Fruit fly (Drosophila melanogaster) whole organism, prepupa: ENCODE data around the gene CG31019.

Experiments used
- Blimp-1 ChIP-seq: fragments of 200-800 bp; sonication (Bioruptor generic); optimal IDR thresholded peaks from 3 replicates; lab custom pipeline; 2017; ENCODE audit warnings: missing biosample characterization, missing genetic modification characterization, mild to moderate bottlenecking, moderate library complexity, missing genetic modification reagents
- CG10631 ChIP-seq: fragments of 200-800 bp; sonication (Bioruptor generic); optimal IDR thresholded peaks from 2 replicates; lab custom pipeline; 2016; ENCODE audit warnings: missing biosample characterization, missing genetic modification characterization
- CG10669 ChIP-seq: fragments of 200-800 bp; sonication (Bioruptor generic); optimal IDR thresholded peaks from 3 replicates; lab custom pipeline; 2018; ENCODE audit warnings: missing biosample characterization, mild to moderate bottlenecking, missing genetic modification characterization, moderate library complexity
- CG11294 ChIP-seq: fragments of 200-800 bp; sonication (Bioruptor generic); IDR thresholded peaks from 2 replicates; pipeline ENCODE4 v1.3.6; 2022; ENCODE audit warnings: missing biosample characterization, missing genetic modification characterization
- CG11762 ChIP-seq: fragments of 200-800 bp; sonication (Bioruptor generic); optimal IDR thresholded peaks from 3 replicates; lab custom pipeline; 2016; ENCODE audit warnings: missing biosample characterization, missing genetic modification characterization; ENCODE audit not compliant: insufficient read depth
- CG11902 ChIP-seq: fragments of 200-800 bp; sonication (Bioruptor generic); optimal IDR thresholded peaks from 3 replicates; lab custom pipeline; 2016; ENCODE audit warnings: missing biosample characterization, missing genetic modification characterization
- CG15336 ChIP-seq: fragments of 200-800 bp; sonication (Bioruptor generic); IDR thresholded peaks from 2 replicates; pipeline ENCODE4 v1.3.6; 2022; ENCODE audit warnings: missing biosample characterization, missing genetic modification characterization
- CG1621 ChIP-seq: fragments of 200-800 bp; sonication (Bioruptor generic); optimal IDR thresholded peaks from 3 replicates; lab custom pipeline; 2018; ENCODE audit warnings: missing biosample characterization, mild to moderate bottlenecking, missing genetic modification characterization
- CG16779 ChIP-seq: fragments of 200-800 bp; sonication (Bioruptor generic); optimal IDR thresholded peaks from 3 replicates; lab custom pipeline; 2017; ENCODE audit warnings: missing biosample characterization, mild to moderate bottlenecking, missing genetic modification characterization
- CG31627 ChIP-seq: fragments of 200-800 bp; sonication (Bioruptor generic); optimal IDR thresholded peaks from 3 replicates; lab custom pipeline; 2016; ENCODE audit warnings: missing biosample characterization, missing genetic modification characterization
- CG32006 ChIP-seq: fragments of 200-800 bp; sonication (Bioruptor generic); optimal IDR thresholded peaks from 3 replicates; lab custom pipeline; 2017; ENCODE audit warnings: missing biosample characterization, mild to moderate bottlenecking, missing genetic modification characterization
- CG3919 ChIP-seq: fragments of 200-800 bp; sonication (Bioruptor generic); optimal IDR thresholded peaks from 3 replicates; lab custom pipeline; 2016; ENCODE audit warnings: missing biosample characterization, missing genetic modification characterization
- CG4318 ChIP-seq: fragments of 200-800 bp; sonication (Bioruptor generic); optimal IDR thresholded peaks from 3 replicates; lab custom pipeline; 2017; ENCODE audit warnings: missing biosample characterization, mild to moderate bottlenecking, missing genetic modification characterization
- CG6163 ChIP-seq: fragments of 200-800 bp; sonication (Bioruptor generic); IDR thresholded peaks from 3 replicates; pipeline ENCODE4 v1.3.6; 2022; ENCODE audit warnings: missing biosample characterization, missing genetic modification characterization
- CG6276 ChIP-seq: fragments of 200-800 bp; sonication (Bioruptor generic); optimal IDR thresholded peaks from 2 replicates; lab custom pipeline; 2017; ENCODE audit warnings: missing biosample characterization, mild to moderate bottlenecking, missing genetic modification characterization
- CG6792 ChIP-seq: fragments of 200-800 bp; sonication (Bioruptor generic); optimal IDR thresholded peaks from 3 replicates; lab custom pipeline; 2016; ENCODE audit warnings: missing biosample characterization, missing genetic modification characterization
- CG6808 ChIP-seq: fragments of 200-800 bp; sonication (Bioruptor generic); optimal IDR thresholded peaks from 3 replicates; lab custom pipeline; 2017; ENCODE audit warnings: missing biosample characterization, missing genetic modification characterization, mild to moderate bottlenecking, moderate library complexity, missing genetic modification reagents
- CG7368 ChIP-seq: fragments of 200-800 bp; sonication (Bioruptor generic); optimal IDR thresholded peaks from 3 replicates; lab custom pipeline; 2016; ENCODE audit warnings: missing biosample characterization, missing genetic modification characterization
- CG8119 ChIP-seq: fragments of 200-800 bp; sonication (Bioruptor generic); IDR thresholded peaks from 3 replicates; pipeline ENCODE4 v1.3.6; 2022; ENCODE audit warnings: missing biosample characterization, missing genetic modification characterization
- CG8319 ChIP-seq: fragments of 200-800 bp; sonication (Bioruptor generic); optimal IDR thresholded peaks from 3 replicates; lab custom pipeline; 2016; ENCODE audit warnings: missing biosample characterization, missing genetic modification characterization
- CG8632 ChIP-seq: fragments of 200-800 bp; sonication (Bioruptor generic); optimal IDR thresholded peaks from 3 replicates; lab custom pipeline; 2016; ENCODE audit warnings: missing biosample characterization, missing genetic modification characterization
- Eip78C ChIP-seq: fragments of 200-800 bp; sonication (Bioruptor generic); peaks from one replicate; lab custom pipeline; 2016; ENCODE audit warnings: missing biosample characterization, missing genetic modification characterization
- Eip93F ChIP-seq: fragments of 200-800 bp; sonication (Bioruptor generic); optimal IDR thresholded peaks from 2 replicates; lab custom pipeline; 2016; ENCODE audit warnings: missing biosample characterization, mild to moderate bottlenecking, missing genetic modification characterization
- Ets21C ChIP-seq: fragments of 200-800 bp; sonication (Bioruptor generic); optimal IDR thresholded peaks from 3 replicates; lab custom pipeline; 2016; ENCODE audit warnings: missing biosample characterization, missing genetic modification characterization
- Gug ChIP-seq: fragments of 200-800 bp; sonication (Bioruptor generic); IDR thresholded peaks from 2 replicates; pipeline ENCODE4 v1.3.6; 2022; ENCODE audit warnings: missing biosample characterization, missing genetic modification characterization
- Hr38 ChIP-seq: sonication (Bioruptor generic); optimal IDR thresholded peaks from 2 replicates; lab custom pipeline; 2016; ENCODE audit warnings: missing biosample characterization, missing genetic modification characterization
- Hr39 ChIP-seq: fragments of 200-800 bp; sonication (Bioruptor generic); optimal IDR thresholded peaks from 2 replicates; lab custom pipeline; 2016; ENCODE audit warnings: missing biosample characterization, missing genetic modification characterization
- Hr4 ChIP-seq: fragments of 200-800 bp; sonication (Bioruptor generic); optimal IDR thresholded peaks from 3 replicates; lab custom pipeline; 2016; ENCODE audit warnings: missing biosample characterization, missing genetic modification characterization
- Lpt ChIP-seq: fragments of 200-800 bp; sonication (Bioruptor generic); optimal IDR thresholded peaks from 3 replicates; lab custom pipeline; 2016; ENCODE audit warnings: missing biosample characterization, missing genetic modification characterization
- Sox14 ChIP-seq: fragments of 200-800 bp; sonication (Bioruptor generic); optimal IDR thresholded peaks from 3 replicates; lab custom pipeline; 2016; ENCODE audit warnings: missing biosample characterization, missing genetic modification characterization
- Sox15 ChIP-seq: fragments of 200-800 bp; sonication (Bioruptor generic); optimal IDR thresholded peaks from 3 replicates; lab custom pipeline; 2016; ENCODE audit warnings: missing biosample characterization, missing genetic modification characterization
- achi ChIP-seq: fragments of 200-800 bp; sonication (Bioruptor generic); optimal IDR thresholded peaks from 3 replicates; lab custom pipeline; 2016; ENCODE audit warnings: missing biosample characterization, missing genetic modification characterization
- acj6 ChIP-seq: fragments of 200-800 bp; sonication (Bioruptor generic); optimal IDR thresholded peaks from 3 replicates; lab custom pipeline; 2016; ENCODE audit warnings: missing biosample characterization, missing genetic modification characterization
- cyc ChIP-seq: fragments of 200-800 bp; sonication (Bioruptor generic); optimal IDR thresholded peaks from 3 replicates; lab custom pipeline; 2016; ENCODE audit warnings: missing biosample characterization, missing genetic modification characterization
- dac ChIP-seq: fragments of 200-800 bp; sonication (Bioruptor generic); optimal IDR thresholded peaks from 2 replicates; lab custom pipeline; 2017; ENCODE audit warnings: missing biosample characterization, mild to moderate bottlenecking, missing genetic modification characterization
- eg ChIP-seq: fragments of 200-800 bp; sonication (Bioruptor generic); IDR thresholded peaks from 3 replicates; pipeline ENCODE4 v1.3.6; 2022; ENCODE audit warnings: missing biosample characterization, missing genetic modification characterization
- fd59A ChIP-seq: fragments of 200-800 bp; sonication (Bioruptor generic); optimal IDR thresholded peaks from 2 replicates; lab custom pipeline; 2017; ENCODE audit warnings: missing biosample characterization, mild to moderate bottlenecking, missing genetic modification characterization, missing genetic modification reagents
- fd85E ChIP-seq: fragments of 200-800 bp; sonication (Bioruptor generic); optimal IDR thresholded peaks from 3 replicates; lab custom pipeline; 2016; ENCODE audit warnings: missing biosample characterization, missing genetic modification characterization
- fkh ChIP-seq: fragments of 200-800 bp; sonication (Bioruptor generic); optimal IDR thresholded peaks from 3 replicates; lab custom pipeline; 2017; ENCODE audit warnings: missing biosample characterization, mild to moderate bottlenecking, missing genetic modification characterization, moderate library complexity
- lz ChIP-seq: fragments of 200-800 bp; sonication (Bioruptor generic); optimal IDR thresholded peaks from 3 replicates; lab custom pipeline; 2016; ENCODE audit warnings: missing biosample characterization, missing genetic modification characterization
- net ChIP-seq: fragments of 200-800 bp; sonication (Bioruptor generic); optimal IDR thresholded peaks from 3 replicates; lab custom pipeline; 2016; ENCODE audit warnings: missing biosample characterization, missing genetic modification characterization
- pdm3 ChIP-seq: fragments of 200-800 bp; sonication (Bioruptor generic); optimal IDR thresholded peaks from 3 replicates; lab custom pipeline; 2016; ENCODE audit warnings: missing biosample characterization, missing genetic modification characterization
- salr ChIP-seq, 2 experiments: fragments of 200-800 bp; sonication (Bioruptor generic); optimal IDR thresholded peaks; 3 replicates each; lab custom pipeline; 2016 to 2018; ENCODE audit warnings: missing biosample characterization in 2 of 2, missing genetic modification characterization in 2 of 2, mild to moderate bottlenecking in 1 of 2
- ss ChIP-seq, 2 experiments: fragments of 200-800 bp; sonication (Bioruptor generic); optimal IDR thresholded peaks; 2 replicates in 1 of 2; 3 replicates in 1 of 2; lab custom pipeline; 2017 to 2018; ENCODE audit warnings: mild to moderate bottlenecking in 2 of 2, missing biosample characterization in 2 of 2, missing genetic modification characterization in 2 of 2, moderate library complexity in 1 of 2
- svp ChIP-seq: fragments of 200-800 bp; sonication (Bioruptor generic); peaks from one replicate; lab custom pipeline; 2016; ENCODE audit warnings: missing biosample characterization, missing genetic modification characterization
- topi ChIP-seq: fragments of 200-800 bp; sonication (Bioruptor generic); optimal IDR thresholded peaks from 3 replicates; lab custom pipeline; 2016; ENCODE audit warnings: missing biosample characterization, missing genetic modification characterization
- vri ChIP-seq: fragments of 200-800 bp; sonication (Bioruptor generic); optimal IDR thresholded peaks from 3 replicates; lab custom pipeline; 2016; ENCODE audit warnings: missing biosample characterization, mild to moderate bottlenecking, missing genetic modification characterization

Gene CG31019

DNA sequence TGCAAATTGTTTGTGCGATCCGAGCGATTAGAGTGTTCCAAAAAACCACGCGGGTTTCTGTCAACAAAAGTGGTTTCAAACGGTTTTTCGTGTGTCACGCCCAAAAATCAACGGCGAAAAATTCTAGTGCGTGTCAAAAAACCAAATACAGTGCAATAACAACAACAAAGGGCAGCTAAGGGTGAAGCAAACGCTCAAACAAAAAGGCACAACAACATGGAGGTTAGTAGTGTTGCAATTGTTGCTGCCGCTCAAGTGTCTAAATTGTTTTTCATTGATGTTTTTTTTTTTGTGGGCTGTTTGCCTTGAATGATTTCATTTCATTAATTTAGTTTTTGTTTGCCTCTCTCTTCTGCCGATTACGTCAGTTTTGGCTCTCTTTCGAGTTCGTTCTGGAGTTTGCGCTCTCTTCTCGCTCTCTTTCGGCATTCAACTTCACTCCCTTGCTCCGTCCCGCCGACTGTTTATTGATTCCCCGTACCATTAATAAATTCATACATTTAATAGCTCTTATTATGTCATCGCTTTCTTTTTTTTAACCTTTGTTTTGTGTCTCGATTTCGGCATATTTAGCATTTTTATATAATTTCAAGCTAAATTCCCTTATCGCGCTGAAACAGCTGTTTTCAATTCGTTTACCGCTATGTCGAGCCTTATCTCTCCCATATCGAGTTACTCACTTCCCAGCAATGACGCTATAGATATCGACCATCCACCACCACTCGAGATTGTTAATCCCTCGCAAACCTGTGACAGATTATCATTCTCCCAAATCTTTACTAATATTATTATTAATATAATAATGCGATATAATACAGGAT lies 33.3 kb upstream of the CG31019 start:
- TF ChIP-seq lz (GFP tag; lab: Kevin White, UChicago): no peak
- no peak for TF ChIP-seq salr (GFP tag; optimal IDR thresholded peaks at IDR 0.05; lab: Kevin White, UChicago)
- TF ChIP-seq Eip78C (GFP tag; lab: Kevin White, UChicago): peak; percentile 32
- no peak for TF ChIP-seq topi (GFP tag; lab: Kevin White, UChicago)
- TF ChIP-seq CG6276 (GFP tag; lab: Kevin White, UChicago): no peak
- TF ChIP-seq ss (GFP tag; optimal IDR thresholded peaks at IDR 0.05; lab: Kevin White, UChicago): peak; percentile 9 to 11
- TF ChIP-seq Hr4 (GFP tag; lab: Kevin White, UChicago): no peak
- TF ChIP-seq dac (GFP tag; lab: Kevin White, UChicago): no peak
- no peak for TF ChIP-seq Sox14 (GFP tag; lab: Kevin White, UChicago)
- TF ChIP-seq CG10669 (GFP tag; lab: Kevin White, UChicago): no peak
- no peak for TF ChIP-seq fd59A
- no peak for TF ChIP-seq CG4318
- no peak for TF ChIP-seq CG10631 (GFP tag; lab: Kevin White, UChicago)
- TF ChIP-seq CG1621 (tag; lab: Kevin White, UChicago): no peak
- no peak; the same call in 2 of the 3 replicates for TF ChIP-seq eg (GFP tag; lab: Robert Waterston, UW)
- no peak for TF ChIP-seq CG8319 (GFP tag; lab: Kevin White, UChicago)
- no peak for TF ChIP-seq CG7368 (GFP tag; lab: Kevin White, UChicago)
- no peak for TF ChIP-seq Eip93F (GFP tag; lab: Kevin White, UChicago)
- no peak for TF ChIP-seq fd85E (GFP tag; lab: Kevin White, UChicago)
- no peak for TF ChIP-seq CG16779
- no peak for TF ChIP-seq CG3919 (GFP tag; lab: Kevin White, UChicago)
- TF ChIP-seq Gug: no peak
- TF ChIP-seq CG31627 (GFP tag; lab: Kevin White, UChicago): no peak
- TF ChIP-seq CG8119: no peak
- TF ChIP-seq pdm3: no peak
- TF ChIP-seq CG6808 (GFP tag; lab: Kevin White, UChicago): no peak
- no peak for TF ChIP-seq svp (GFP tag; lab: Kevin White, UChicago)
- peak; percentile 92 for TF ChIP-seq vri
- TF ChIP-seq CG8632 (GFP tag; lab: Kevin White, UChicago): no peak
- no peak for TF ChIP-seq Blimp-1
- TF ChIP-seq Lpt (GFP tag; lab: Kevin White, UChicago): no peak
- TF ChIP-seq CG15336 (GFP tag; lab: Robert Waterston, UW): 0 out of 2 replicates have a peak, but pooled peaks have one; percentile 13
- peak; percentile 54 for TF ChIP-seq fkh (GFP tag; lab: Kevin White, UChicago)
- no peak for TF ChIP-seq Sox15
- TF ChIP-seq, all 60 proteins: peak for 5

DNA sequence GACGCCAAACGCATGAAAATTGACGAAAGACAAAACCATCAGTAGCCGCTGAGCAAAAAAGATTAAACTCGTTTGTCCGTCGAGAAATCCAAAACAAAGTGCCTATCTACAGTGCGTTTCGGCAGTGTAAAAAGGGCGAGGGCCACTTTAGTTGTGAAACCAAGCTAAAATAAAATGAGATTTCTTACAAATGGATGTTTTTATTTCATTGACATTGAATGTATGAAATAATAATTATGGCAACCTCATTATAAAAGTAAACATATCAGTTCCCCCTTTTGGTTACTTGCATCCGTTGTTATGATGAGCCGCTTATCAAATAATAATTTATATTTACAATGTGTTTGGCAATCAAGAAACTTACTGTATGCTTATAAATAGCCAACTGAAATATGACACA lies 32.3 kb upstream of the CG31019 start:
- TF ChIP-seq CG31627 (GFP tag; lab: Kevin White, UChicago) (no peak), Sox14 (GFP tag; lab: Kevin White, UChicago) (peak; percentile 23), vri (peak; percentile 26), cyc (GFP tag; lab: Kevin White, UChicago) (peak; percentile 9), Gug (no peak), CG6163 (GFP tag; lab: Robert Waterston, UW) (no peak), eg (GFP tag; lab: Robert Waterston, UW) (no peak), net (GFP tag; lab: Kevin White, UChicago) (peak; percentile 1), Hr38 (no peak), CG8119 (peak; percentile 52; the same call in 2 of the 3 replicates), CG11762 (GFP tag; lab: Kevin White, UChicago) (no peak), CG10631 (GFP tag; lab: Kevin White, UChicago) (peak; percentile 5), Ets21C (GFP tag; lab: Kevin White, UChicago) (no peak), CG15336 (GFP tag; lab: Robert Waterston, UW) (peak; percentile 54), acj6 (GFP tag; lab: Kevin White, UChicago) (peak; percentile 22), achi (GFP tag; lab: Kevin White, UChicago) (no peak), Lpt (GFP tag; lab: Kevin White, UChicago) (no peak), CG6276 (GFP tag; lab: Kevin White, UChicago) (peak; percentile 2), CG11902 (GFP tag; lab: Kevin White, UChicago) (no peak), salr (GFP tag; optimal IDR thresholded peaks at IDR 0.05; lab: Kevin White, UChicago) (no peak), Eip93F (GFP tag; lab: Kevin White, UChicago) (no peak), pdm3 (peak; percentile 32), Hr39 (GFP tag; lab: Kevin White, UChicago) (peak; percentile 12), CG3919 (GFP tag; lab: Kevin White, UChicago) (peak; percentile 4), CG4318 (no peak), CG6808 (GFP tag; lab: Kevin White, UChicago) (no peak), CG8319 (GFP tag; lab: Kevin White, UChicago) (no peak), Eip78C (GFP tag; lab: Kevin White, UChicago) (peak; percentile 80), CG32006 (peak; percentile 53), CG6792 (GFP tag; lab: Kevin White, UChicago) (peak; percentile 1), CG11294 (GFP tag; lab: Robert Waterston, UW) (no peak), Blimp-1 (no peak)
